Worm (Caenorhabditis elegans) whole organism, early embryonic: ENCODE results near the gene K02D10.3.

Experiments
- B0310.2 ChIP-seq: sonication (generic microtip); optimal IDR thresholded peaks from 2 replicates; lab custom pipeline; 2016; ENCODE audit warnings: mild to moderate bottlenecking, missing genetic modification characterization, missing compliant biosample characterization
- F13C5.2 ChIP-seq: sonication (generic microtip); optimal IDR thresholded peaks from 2 replicates; lab custom pipeline; 2017; ENCODE audit warnings: mild to moderate bottlenecking, missing genetic modification characterization, inconsistent platforms, missing compliant biosample characterization
- aly-1 ChIP-seq: sonication (generic microtip); optimal IDR thresholded peaks from 2 replicates; lab custom pipeline; 2016; ENCODE audit warnings: missing genetic modification characterization, missing compliant biosample characterization
- ama-1 ChIP-seq: fragments of 150-350 bp; optimal IDR thresholded peaks from 2 replicates; lab custom pipeline; 2014
- ceh-13 ChIP-seq: fragments of 200-800 bp; sonication (Bioruptor generic); optimal IDR thresholded peaks from 2 replicates; lab custom pipeline; 2018; ENCODE audit warnings: mild to moderate bottlenecking, missing genetic modification characterization, missing compliant biosample characterization
- ets-7 ChIP-seq: sonication (generic microtip); optimal IDR thresholded peaks from 2 replicates; lab custom pipeline; 2016; ENCODE audit warnings: missing genotype, missing genetic modification characterization, missing compliant biosample characterization
- flt-1 ChIP-seq: fragments of 200-800 bp; sonication (Bioruptor generic); IDR thresholded peaks from 2 replicates; pipeline ENCODE4 v1.3.6; 2022; ENCODE audit warnings: missing genetic modification characterization, missing compliant biosample characterization
- hmg-4 ChIP-seq: fragments of 200-800 bp; sonication (Bioruptor generic); optimal IDR thresholded peaks from 2 replicates; lab custom pipeline; 2018; ENCODE audit warnings: mild to moderate bottlenecking, missing genetic modification characterization, missing compliant biosample characterization
- hnd-1 ChIP-seq: sonication (generic microtip); optimal IDR thresholded peaks from 2 replicates; lab custom pipeline; 2016; ENCODE audit warnings: missing genetic modification characterization, missing compliant biosample characterization
- scrt-1 ChIP-seq: fragments of 200-800 bp; sonication (Bioruptor generic); IDR thresholded peaks from 2 replicates; pipeline ENCODE4 v1.3.6; 2022; ENCODE audit warnings: missing genetic modification characterization, missing compliant biosample characterization
- sea-1 ChIP-seq: fragments of 200-800 bp; sonication (Bioruptor generic); conservative IDR thresholded peaks from 2 replicates; pipeline ENCODE4 v1.3.6; 2022; ENCODE audit warnings: missing genetic modification characterization, missing compliant biosample characterization
- tbx-11 ChIP-seq: fragments of 200-800 bp; sonication (Bioruptor generic); IDR thresholded peaks from 2 replicates; pipeline ENCODE4 v1.3.6; 2022; ENCODE audit warnings: missing genetic modification characterization, missing compliant biosample characterization
- tbx-37 ChIP-seq: fragments of 200-800 bp; sonication (Bioruptor generic); conservative IDR thresholded peaks from 2 replicates; pipeline ENCODE4 v1.3.6; 2022; ENCODE audit warnings: missing genetic modification reagents, missing genetic modification characterization, missing compliant biosample characterization
- tra-4 ChIP-seq: sonication (generic microtip); optimal IDR thresholded peaks from 2 replicates; lab custom pipeline; 2017; ENCODE audit warnings: missing genetic modification characterization, missing compliant biosample characterization

ce11 chrIII:8739786-8740185 is 32.0 kb downstream of the K02D10.3 start:
- no peak for TF ChIP-seq ceh-13 (GFP tag; lab: Kevin White, UChicago)
- no peak for TF ChIP-seq ama-1 (lab: Kevin White, UChicago)
- TF ChIP-seq tbx-37 (GFP tag; lab: Robert Waterston, UW): no peak
- no peak for TF ChIP-seq aly-1 (tag; lab: Kevin White, UChicago)
- no peak for TF ChIP-seq ets-7
- TF ChIP-seq hnd-1: no peak
- no peak for TF ChIP-seq flt-1 (GFP tag; lab: Robert Waterston, UW)
- no peak for TF ChIP-seq tra-4 (tag; lab: Kevin White, UChicago)
- no peak for TF ChIP-seq B0310.2 (tag; lab: Kevin White, UChicago)
- TF ChIP-seq sea-1 (GFP tag; lab: Robert Waterston, UW): no peak
- no peak for TF ChIP-seq F13C5.2 (tag; lab: Kevin White, UChicago)
- TF ChIP-seq hmg-4 (GFP tag; lab: Kevin White, UChicago): no peak
- TF ChIP-seq tbx-11 (GFP tag; lab: Robert Waterston, UW): no peak
- no peak for TF ChIP-seq scrt-1 (GFP tag; lab: Robert Waterston, UW)
